Worm (Caenorhabditis elegans) whole organism, L3 larva: ENCODE data around the gene F14D2.11.

ENCODE experiments used
- ZK546.5 ChIP-seq: sonication (generic microtip); optimal IDR thresholded peaks from 2 replicates; lab custom pipeline; 2017; ENCODE audit warnings: missing biosample characterization, missing genetic modification characterization
- aly-2 ChIP-seq: fragments of 150-350 bp; optimal IDR thresholded peaks from 2 replicates; lab custom pipeline; 2014; ENCODE audit warnings: missing biosample characterization, missing genetic modification characterization
- ama-1 ChIP-seq: fragments of 150-350 bp; optimal IDR thresholded peaks from 2 replicates; lab custom pipeline; 2018
- ceh-16 ChIP-seq: sonication (generic microtip); optimal IDR thresholded peaks from 2 replicates; lab custom pipeline; 2017; ENCODE audit warnings: missing biosample characterization, missing genetic modification characterization
- ceh-28 ChIP-seq: fragments of 150-350 bp; optimal IDR thresholded peaks from 2 replicates; lab custom pipeline; 2014; ENCODE audit warnings: missing biosample characterization, missing genetic modification reagents, missing genetic modification characterization
- ceh-82 ChIP-seq: fragments of 150-350 bp; optimal IDR thresholded peaks from 2 replicates; lab custom pipeline; 2014; ENCODE audit warnings: missing biosample characterization, missing genetic modification characterization
- ceh-9 ChIP-seq: sonication (generic microtip); optimal IDR thresholded peaks from 2 replicates; lab custom pipeline; 2018; ENCODE audit warnings: missing biosample characterization, missing genetic modification characterization
- egl-27 ChIP-seq: sonication (generic microtip); optimal IDR thresholded peaks from 4 replicates; lab custom pipeline; 2017; ENCODE audit warnings: missing biosample characterization, missing genetic modification reagents, missing genetic modification characterization
- egl-5 ChIP-seq: fragments of 150-350 bp; optimal IDR thresholded peaks from 2 replicates; lab custom pipeline; 2017; ENCODE audit warnings: missing biosample characterization, missing genetic modification reagents, missing genetic modification characterization, inconsistent platforms
- elt-2 ChIP-seq: sonication (generic microtip); optimal IDR thresholded peaks from 2 replicates; lab custom pipeline; 2016; ENCODE audit warnings: missing genetic modification reagents, mild to moderate bottlenecking, missing genetic modification characterization, missing compliant biosample characterization
- eor-1 ChIP-seq, 2 experiments: fragments of 150-350 bp; optimal IDR thresholded peaks; 2 replicates each; lab custom pipeline; 2014 to 2018; ENCODE audit warnings: missing biosample characterization in 2 of 2, missing genetic modification characterization in 2 of 2
- fkh-10 ChIP-seq: sonication (generic microtip); optimal IDR thresholded peaks from 2 replicates; lab custom pipeline; 2017; ENCODE audit warnings: missing biosample characterization, missing genetic modification reagents, missing genetic modification characterization
- fkh-2 ChIP-seq: fragments of 150-350 bp; optimal IDR thresholded peaks from 2 replicates; lab custom pipeline; 2014; ENCODE audit warnings: missing biosample characterization, missing genetic modification reagents, missing genetic modification characterization
- fos-1 ChIP-seq: fragments of 150-350 bp; optimal IDR thresholded peaks from 2 replicates; lab custom pipeline; 2014; ENCODE audit warnings: missing biosample characterization, missing genetic modification characterization
- hmg-11 ChIP-seq: sonication (generic microtip); optimal IDR thresholded peaks from 2 replicates; lab custom pipeline; 2016; ENCODE audit warnings: missing genetic modification characterization, missing compliant biosample characterization
- jun-1 ChIP-seq: fragments of 150-350 bp; optimal IDR thresholded peaks from 2 replicates; lab custom pipeline; 2014; ENCODE audit warnings: missing biosample characterization, missing genetic modification reagents, missing genetic modification characterization
- lin-15B ChIP-seq: fragments of 150-350 bp; optimal IDR thresholded peaks from 2 replicates; lab custom pipeline; 2014; ENCODE audit warnings: missing biosample characterization, missing genetic modification characterization
- lin-39 ChIP-seq: fragments of 150-350 bp; optimal IDR thresholded peaks from 2 replicates; lab custom pipeline; 2018; ENCODE audit warnings: missing biosample characterization, missing genetic modification reagents, missing genetic modification characterization
- lsy-12 ChIP-seq: sonication (generic microtip); optimal IDR thresholded peaks from 2 replicates; lab custom pipeline; 2016; ENCODE audit warnings: mild to moderate bottlenecking, missing genetic modification characterization, missing compliant biosample characterization
- mdl-1 ChIP-seq: fragments of 150-350 bp; optimal IDR thresholded peaks from 2 replicates; lab custom pipeline; 2014; ENCODE audit warnings: missing biosample characterization, missing genetic modification characterization
- mml-1 ChIP-seq: fragments of 150-350 bp; sonication (generic microtip); optimal IDR thresholded peaks from 3 replicates; lab custom pipeline; 2014; ENCODE audit warnings: missing biosample characterization, missing genetic modification characterization
- nfya-1 ChIP-seq: sonication (generic microtip); optimal IDR thresholded peaks from 2 replicates; lab custom pipeline; 2017; ENCODE audit warnings: missing genetic modification characterization, mild to moderate bottlenecking, missing compliant biosample characterization, antibody characterized with exemption, moderate library complexity; ENCODE audit not compliant: insufficient read depth
- nhr-11 ChIP-seq: fragments of 150-350 bp; optimal IDR thresholded peaks from 2 replicates; lab custom pipeline; 2014; ENCODE audit warnings: missing biosample characterization, missing genetic modification characterization
- nhr-12 ChIP-seq: fragments of 150-350 bp; optimal IDR thresholded peaks from 2 replicates; lab custom pipeline; 2014; ENCODE audit warnings: missing biosample characterization, missing genetic modification characterization
- nhr-23 ChIP-seq: fragments of 150-350 bp; optimal IDR thresholded peaks from 2 replicates; lab custom pipeline; 2014; ENCODE audit warnings: missing biosample characterization, missing genetic modification reagents, missing genetic modification characterization
- nhr-28 ChIP-seq: fragments of 150-350 bp; optimal IDR thresholded peaks from 2 replicates; lab custom pipeline; 2014; ENCODE audit warnings: missing biosample characterization, missing genetic modification characterization
- nhr-43 ChIP-seq: sonication (generic microtip); optimal IDR thresholded peaks from 2 replicates; lab custom pipeline; 2016; ENCODE audit warnings: mild to moderate bottlenecking, missing genetic modification characterization, missing compliant biosample characterization; ENCODE audit not compliant: poor library complexity, severe bottlenecking
- nhr-77 ChIP-seq: fragments of 150-350 bp; optimal IDR thresholded peaks from 2 replicates; lab custom pipeline; 2014; ENCODE audit warnings: missing biosample characterization, missing genetic modification characterization
- pqm-1 ChIP-seq: fragments of 150-350 bp; optimal IDR thresholded peaks from 2 replicates; lab custom pipeline; 2017; ENCODE audit warnings: missing biosample characterization, missing genetic modification characterization, inconsistent platforms
- sea-2 ChIP-seq: fragments of 150-350 bp; sonication (generic microtip); optimal IDR thresholded peaks from 4 replicates; lab custom pipeline; 2014; ENCODE audit warnings: missing biosample characterization, missing genetic modification reagents, missing genetic modification characterization
- skn-1 ChIP-seq: fragments of 150-350 bp; optimal IDR thresholded peaks from 2 replicates; lab custom pipeline; 2014; ENCODE audit warnings: missing biosample characterization, missing genetic modification characterization
- tbx-2 ChIP-seq: sonication (generic microtip); optimal IDR thresholded peaks from 2 replicates; lab custom pipeline; 2016; ENCODE audit warnings: mild to moderate bottlenecking, missing genetic modification characterization, missing compliant biosample characterization
- zag-1 ChIP-seq: fragments of 150-350 bp; optimal IDR thresholded peaks from 2 replicates; lab custom pipeline; 2014; ENCODE audit warnings: missing biosample characterization, missing genetic modification characterization

F14D2.11 gene

ce11 chrII:3371010-3371409, 29.1 kb upstream of the F14D2.11 start, which contains the start of gene bath-23:
Gene bath-23, plus strand, starts transcription at chrII:3371310.
- TF ChIP-seq ceh-16 (no peak), mdl-1 (tag; lab: Kevin White, UChicago) (no peak), elt-2 (tag; lab: Kevin White, UChicago) (no peak), zag-1 (no peak), fos-1 (tag; lab: Kevin White, UChicago) (no peak), nhr-43 (tag; lab: Kevin White, UChicago) (no peak), nhr-12 (tag; lab: Kevin White, UChicago) (no peak), ceh-82 (tag; lab: Kevin White, UChicago) (no peak), egl-27 (tag; lab: Kevin White, UChicago) (no peak), nhr-23 (tag; lab: Kevin White, UChicago) (no peak)
- TF ChIP-seq, all 47 proteins: peak for 0

ce11 chrII:3370061-3370460, 28.2 kb upstream of the F14D2.11 start, which contains the start of gene Y49F6C.8:
Gene Y49F6C.8, minus strand, starts transcription at chrII:3370111.
- TF ChIP-seq nfya-1 (tag; lab: Kevin White, UChicago), result peak; percentile 96
- no peak for TF ChIP-seq nhr-11
- TF ChIP-seq mml-1 (tag; lab: Kevin White, UChicago), result no peak

DNA sequence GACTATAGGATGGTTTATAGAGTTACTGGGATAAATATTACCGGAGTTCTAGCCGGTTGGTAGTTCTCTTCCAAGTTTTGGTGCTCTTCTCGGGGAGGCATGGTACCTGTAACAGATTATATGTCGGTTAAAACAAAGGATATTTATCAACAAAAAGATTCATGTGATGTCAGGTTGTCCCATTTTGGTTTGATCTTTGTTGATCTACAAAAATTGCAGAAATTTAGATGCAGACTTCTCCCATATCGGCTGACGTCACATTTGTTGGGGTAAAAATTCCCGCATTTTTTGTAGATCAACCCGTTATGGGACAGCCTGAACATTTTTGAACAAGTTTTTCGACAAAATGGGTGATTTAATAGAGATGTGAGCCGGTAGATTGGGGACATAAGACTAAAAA, 26.2 kb upstream of the F14D2.11 start, which contains the start of gene Y49F6C.7:
Y49F6C.7 (minus strand) TSS at position 101 of the 400 bp plus-strand sequence.
- no peak for TF ChIP-seq jun-1 (tag; lab: Kevin White, UChicago)
- no peak for TF ChIP-seq nhr-28 (tag; lab: Kevin White, UChicago)
- TF ChIP-seq fkh-10 (GFP tag; lab: Kevin White, UChicago), result no peak
- no peak for TF ChIP-seq aly-2 (tag; lab: Kevin White, UChicago)
- no peak for TF ChIP-seq sea-2 (GFP tag; lab: Kevin White, UChicago)
- TF ChIP-seq nhr-43 (tag; lab: Kevin White, UChicago), result no peak
- no peak for TF ChIP-seq ama-1

DNA sequence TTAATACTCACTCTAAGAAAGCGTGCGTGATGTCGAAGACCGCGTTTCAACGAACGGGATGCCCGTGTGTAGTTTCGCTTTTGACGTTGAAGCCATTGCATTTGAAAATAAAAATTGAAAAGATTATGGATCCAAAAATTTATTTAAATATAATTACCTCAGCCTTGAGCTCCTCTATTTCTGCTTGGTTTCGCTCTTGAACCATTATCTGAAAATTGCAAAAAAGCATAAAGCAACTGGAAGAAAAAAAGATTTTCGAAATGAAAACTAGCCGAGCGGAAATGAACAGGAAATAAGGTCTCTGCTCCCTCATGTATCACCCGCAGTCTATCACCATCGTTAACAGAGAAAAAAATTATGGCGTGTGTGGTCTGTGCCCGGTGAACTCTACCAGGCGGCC, 25.2 kb upstream of the F14D2.11 start, which contains the start of gene Y49F6C.6:
Y49F6C.6 (minus strand) TSS at position 101 of the 400 bp plus-strand sequence.
- TF ChIP-seq egl-5 (tag; lab: Kevin White, UChicago) (no peak), tbx-2 (no peak), sea-2 (GFP tag; lab: Kevin White, UChicago) (no peak), pqm-1 (tag; lab: Kevin White, UChicago) (no peak), lin-39 (tag; lab: Kevin White, UChicago) (no peak), ceh-28 (tag; lab: Kevin White, UChicago) (no peak), ZK546.5 (tag; lab: Kevin White, UChicago) (no peak), hmg-11 (tag; lab: Kevin White, UChicago) (no peak), fkh-2 (no peak)

DNA sequence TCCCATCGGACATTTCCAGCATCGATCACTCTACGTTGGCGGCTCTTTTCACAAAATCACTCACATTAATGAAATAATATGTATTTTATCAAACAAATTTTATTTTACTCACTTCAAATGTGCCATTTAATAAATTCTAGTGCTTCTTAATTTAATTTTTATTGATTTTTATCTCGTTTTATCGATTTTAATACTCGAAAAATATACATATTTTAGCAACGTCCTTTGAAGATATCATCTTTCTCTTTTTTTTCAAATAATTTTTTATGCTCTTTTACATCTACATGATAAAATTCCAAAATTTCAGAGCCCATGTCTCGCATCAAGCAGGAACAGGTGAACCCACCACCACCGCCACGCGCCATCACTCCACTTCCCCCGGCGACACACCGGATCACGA, 16.9 kb upstream of the F14D2.11 start, which contains the start of the genes lido-14 and bath-27:
lido-14 (plus strand) TSS at position 301 of the 400 bp plus-strand sequence.
bath-27 (plus strand) TSS at position 306 of the 400 bp plus-strand sequence.
- no peak for TF ChIP-seq hmg-11 (tag; lab: Kevin White, UChicago)
- no peak for TF ChIP-seq nhr-12 (tag; lab: Kevin White, UChicago)
- no peak for TF ChIP-seq ceh-9
- TF ChIP-seq lin-15B (tag; lab: Kevin White, UChicago), result no peak
- TF ChIP-seq lsy-12 (tag; lab: Kevin White, UChicago), result no peak
- TF ChIP-seq jun-1 (tag; lab: Kevin White, UChicago), result no peak
- no peak for TF ChIP-seq nhr-77 (tag; lab: Kevin White, UChicago)
- TF ChIP-seq eor-1 (tag; optimal IDR thresholded peaks at IDR 0.05; lab: Kevin White, UChicago), result no peak
- TF ChIP-seq skn-1 (tag; lab: Kevin White, UChicago), result no peak
